Fruit fly (Drosophila melanogaster) Kc167 (cell line): ENCODE data around the gene obst-F.

Source experiments
- Myc ChIP-seq: fragments of >200 bp; optimal IDR thresholded peaks from 2 replicates; lab custom pipeline; 2017; ENCODE audit warnings: missing external identifiers
- Sin3A ChIP-seq: fragments of >200 bp; optimal IDR thresholded peaks from 2 replicates; lab custom pipeline; 2018; ENCODE audit warnings: missing external identifiers
- h ChIP-seq: fragments of >200 bp; optimal IDR thresholded peaks from 3 replicates; lab custom pipeline; 2018; ENCODE audit warnings: missing external identifiers
- insv ChIP-seq: fragments of >200 bp; optimal IDR thresholded peaks from 3 replicates; lab custom pipeline; 2018; ENCODE audit warnings: missing external identifiers
- psq ChIP-seq: fragments of >200 bp; optimal IDR thresholded peaks from 2 replicates; lab custom pipeline; 2017; ENCODE audit warnings: missing external identifiers
- ttk ChIP-seq: sonication (Bioruptor generic); optimal IDR thresholded peaks from 2 replicates; lab custom pipeline; 2017; ENCODE audit warnings: missing external identifiers

dm6 chr3L:20198138-20198559, 3.3 kb downstream of the obst-F start, which contains the start of gene CG42674:
- TF ChIP-seq psq (lab: Kevin White, UChicago) (no peak), h (lab: Kevin White, UChicago) (no peak), Sin3A (lab: Kevin White, UChicago) (no peak), Myc (lab: Kevin White, UChicago) (no peak), ttk (lab: Kevin White, UChicago) (no peak), insv (no peak)
